Fruit fly (Drosophila melanogaster) whole organism, embryonic: ENCODE results near the gene Tailor.

Source experiments
- Adf1 ChIP-seq: fragments of 200-800 bp; sonication (Bioruptor generic); IDR thresholded peaks from 2 replicates; pipeline ENCODE4 v1.3.6; 2022; ENCODE audit warnings: missing biosample characterization, missing genetic modification characterization
- Asciz ChIP-seq: fragments of 200-800 bp; sonication (Bioruptor generic); optimal IDR thresholded peaks from 2 replicates; lab custom pipeline; 2017; ENCODE audit warnings: missing biosample characterization, mild to moderate bottlenecking, missing genetic modification characterization, missing genetic modification reagents
- Atf-2 ChIP-seq: fragments of 200-800 bp; sonication (Bioruptor generic); optimal IDR thresholded peaks from 2 replicates; lab custom pipeline; 2016; ENCODE audit warnings: missing biosample characterization, missing genetic modification characterization
- C15 ChIP-seq: fragments of 200-800 bp; sonication (Bioruptor generic); IDR thresholded peaks from 3 replicates; pipeline ENCODE4 v1.3.6; 2022; ENCODE audit warnings: missing biosample characterization, missing genetic modification characterization
- CG1024 ChIP-seq: fragments of 200-800 bp; sonication (Bioruptor generic); IDR thresholded peaks from 2 replicates; pipeline ENCODE4 v1.3.6; 2022; ENCODE audit warnings: missing biosample characterization, missing genetic modification characterization
- CG10366 ChIP-seq: fragments of 200-800 bp; sonication (Bioruptor generic); IDR thresholded peaks from 2 replicates; pipeline ENCODE4 v1.3.6; 2022; ENCODE audit warnings: missing biosample characterization, missing genetic modification characterization
- CG10654 ChIP-seq: fragments of 200-800 bp; sonication (Bioruptor generic); optimal IDR thresholded peaks from 2 replicates; lab custom pipeline; 2016; ENCODE audit warnings: missing biosample characterization, missing genetic modification characterization
- CG10979 ChIP-seq: fragments of 200-800 bp; sonication (Bioruptor generic); optimal IDR thresholded peaks from 2 replicates; lab custom pipeline; 2018; ENCODE audit warnings: missing biosample characterization, mild to moderate bottlenecking, missing genetic modification characterization, moderate library complexity
- CG11504 ChIP-seq: fragments of 200-800 bp; sonication (Bioruptor generic); optimal IDR thresholded peaks from 3 replicates; lab custom pipeline; 2019; ENCODE audit warnings: missing biosample characterization, mild to moderate bottlenecking, missing genetic modification characterization, moderate library complexity
- CG15601 ChIP-seq: fragments of 200-800 bp; sonication (Bioruptor generic); optimal IDR thresholded peaks from 3 replicates; lab custom pipeline; 2019; ENCODE audit warnings: missing biosample characterization, mild to moderate bottlenecking, missing genetic modification characterization, moderate library complexity
- CG16863 ChIP-seq: fragments of 200-800 bp; sonication (Bioruptor generic); optimal IDR thresholded peaks from 3 replicates; lab custom pipeline; 2016; ENCODE audit warnings: missing biosample characterization, missing genetic modification characterization
- CG17186 ChIP-seq: fragments of 200-800 bp; sonication (Bioruptor generic); optimal IDR thresholded peaks from 3 replicates; lab custom pipeline; 2017; ENCODE audit warnings: missing biosample characterization, missing genetic modification reagents, missing genetic modification characterization
- CG17385 ChIP-seq: fragments of 200-800 bp; sonication (Bioruptor generic); optimal IDR thresholded peaks from 3 replicates; lab custom pipeline; 2018; ENCODE audit warnings: missing biosample characterization, mild to moderate bottlenecking, missing genetic modification characterization
- CG17829 ChIP-seq: fragments of 200-800 bp; optimal IDR thresholded peaks from 2 replicates; lab custom pipeline; 2019; ENCODE audit warnings: missing biosample characterization, mild to moderate bottlenecking, missing genetic modification characterization, moderate library complexity
- CG1792 ChIP-seq: fragments of 200-800 bp; sonication (Bioruptor generic); optimal IDR thresholded peaks from 2 replicates; lab custom pipeline; 2016; ENCODE audit warnings: missing biosample characterization, missing genetic modification characterization
- CG1832 ChIP-seq: fragments of 200-800 bp; sonication (Bioruptor generic); optimal IDR thresholded peaks from 2 replicates; lab custom pipeline; 2017; ENCODE audit warnings: missing biosample characterization, mild to moderate bottlenecking, missing genetic modification characterization, inconsistent platforms
- CG30403 ChIP-seq: fragments of 200-800 bp; sonication (Bioruptor generic); optimal IDR thresholded peaks from 3 replicates; lab custom pipeline; 2016; ENCODE audit warnings: missing biosample characterization, missing genetic modification characterization
- CG31365 ChIP-seq: fragments of 200-800 bp; sonication (Bioruptor generic); optimal IDR thresholded peaks from 2 replicates; lab custom pipeline; 2018; ENCODE audit warnings: missing biosample characterization, mild to moderate bottlenecking, missing genetic modification characterization
- CG3281 ChIP-seq: fragments of 200-800 bp; sonication (Bioruptor generic); optimal IDR thresholded peaks from 3 replicates; lab custom pipeline; 2017; ENCODE audit warnings: missing biosample characterization, mild to moderate bottlenecking, missing genetic modification characterization
- CG3726 ChIP-seq: fragments of 200-800 bp; sonication (Bioruptor generic); IDR thresholded peaks from 3 replicates; pipeline ENCODE4, ENCODE4 v1.3.6; 2022; ENCODE audit warnings: missing biosample characterization, missing genetic modification characterization
- CG5180 ChIP-seq: fragments of 200-800 bp; sonication (Bioruptor generic); optimal IDR thresholded peaks from 3 replicates; lab custom pipeline; 2017; ENCODE audit warnings: missing biosample characterization, missing genetic modification characterization, mild to moderate bottlenecking, moderate library complexity, missing genetic modification reagents
- CG5245 ChIP-seq: fragments of 200-800 bp; sonication (Bioruptor generic); optimal IDR thresholded peaks from 3 replicates; lab custom pipeline; 2016; ENCODE audit warnings: missing biosample characterization, missing genetic modification characterization
- CG7271 ChIP-seq: fragments of 200-800 bp; sonication (Bioruptor generic); optimal IDR thresholded peaks from 2 replicates; lab custom pipeline; 2018; ENCODE audit warnings: missing biosample characterization, mild to moderate bottlenecking, missing genetic modification characterization, moderate library complexity
- CG7928 ChIP-seq: fragments of 200-800 bp; sonication (Bioruptor generic); optimal IDR thresholded peaks from 2 replicates; lab custom pipeline; 2017; ENCODE audit warnings: missing biosample characterization, mild to moderate bottlenecking, missing genetic modification characterization
- CG8281 ChIP-seq: fragments of 200-800 bp; sonication (Bioruptor generic); optimal IDR thresholded peaks from 2 replicates; lab custom pipeline; 2018; ENCODE audit warnings: missing biosample characterization, mild to moderate bottlenecking, missing genetic modification characterization, moderate library complexity
- CG8359 ChIP-seq: fragments of 200-800 bp; sonication (Bioruptor generic); optimal IDR thresholded peaks from 2 replicates; lab custom pipeline; 2017; ENCODE audit warnings: missing biosample characterization, mild to moderate bottlenecking, missing genetic modification characterization, borderline replicate concordance
- CG9727 ChIP-seq: fragments of 200-800 bp; sonication (Bioruptor generic); optimal IDR thresholded peaks from 3 replicates; lab custom pipeline; 2017; ENCODE audit warnings: missing biosample characterization, mild to moderate bottlenecking, missing genetic modification characterization
- CG9797 ChIP-seq: fragments of 200-800 bp; sonication (Bioruptor generic); optimal IDR thresholded peaks from 3 replicates; lab custom pipeline; 2018; ENCODE audit warnings: missing biosample characterization, mild to moderate bottlenecking, missing genetic modification characterization
- Doc2 ChIP-seq: fragments of 200-800 bp; sonication (Bioruptor generic); IDR thresholded peaks from 2 replicates; pipeline ENCODE4 v1.3.6; 2022; ENCODE audit warnings: missing biosample characterization, missing genetic modification characterization
- Ets97D ChIP-seq: fragments of 200-800 bp; sonication (Bioruptor generic); optimal IDR thresholded peaks from 3 replicates; lab custom pipeline; 2016; ENCODE audit warnings: missing biosample characterization, missing genetic modification characterization
- Gug ChIP-seq: fragments of 200-800 bp; sonication (Bioruptor generic); IDR thresholded peaks from 4 replicates; pipeline ENCODE4 v1.3.6; 2022; ENCODE audit warnings: missing biosample characterization, missing genetic modification characterization
- H15 ChIP-seq: fragments of 200-800 bp; sonication (Bioruptor generic); IDR thresholded peaks from 3 replicates; pipeline ENCODE4 v1.3.6; 2022; ENCODE audit warnings: missing biosample characterization, missing genetic modification characterization
- HmgZ ChIP-seq: fragments of 200-800 bp; sonication (Bioruptor generic); optimal IDR thresholded peaks from 2 replicates; lab custom pipeline; 2018; ENCODE audit warnings: missing biosample characterization, mild to moderate bottlenecking, missing genetic modification characterization
- Hmr ChIP-seq: fragments of 200-800 bp; sonication (Bioruptor generic); optimal IDR thresholded peaks from 3 replicates; lab custom pipeline; 2017; ENCODE audit warnings: mild to moderate bottlenecking, missing biosample characterization, missing genetic modification reagents, missing genetic modification characterization
- Med ChIP-seq: fragments of 200-800 bp; sonication (Bioruptor generic); peaks from one replicate; lab custom pipeline; 2016; ENCODE audit warnings: missing biosample characterization, missing genetic modification characterization, mild to moderate bottlenecking, inconsistent platforms, moderate library complexity
- bigmax ChIP-seq: fragments of 200-800 bp; sonication (Bioruptor generic); optimal IDR thresholded peaks from 2 replicates; lab custom pipeline; 2018; ENCODE audit warnings: missing biosample characterization, mild to moderate bottlenecking, missing genetic modification characterization
- caup ChIP-seq: fragments of 200-800 bp; sonication (Bioruptor generic); optimal IDR thresholded peaks from 3 replicates; lab custom pipeline; 2017; ENCODE audit warnings: missing biosample characterization, mild to moderate bottlenecking, missing genetic modification characterization, moderate library complexity; ENCODE audit not compliant: severe bottlenecking
- chn ChIP-seq: fragments of 200-800 bp; sonication (Bioruptor generic); optimal IDR thresholded peaks from 2 replicates; lab custom pipeline; 2016; ENCODE audit warnings: missing biosample characterization, missing genetic modification characterization
- dmrt11E ChIP-seq: fragments of 200-800 bp; sonication (Bioruptor generic); optimal IDR thresholded peaks from 3 replicates; lab custom pipeline; 2018; ENCODE audit warnings: missing biosample characterization, mild to moderate bottlenecking, missing genetic modification characterization, moderate library complexity
- ewg ChIP-seq: fragments of 200-800 bp; sonication (Bioruptor generic); optimal IDR thresholded peaks from 3 replicates; lab custom pipeline; 2017; ENCODE audit warnings: mild to moderate bottlenecking, missing biosample characterization, missing genetic modification reagents, missing genetic modification characterization
- gro ChIP-seq: fragments of 200-800 bp; sonication (Bioruptor generic); optimal IDR thresholded peaks from 2 replicates; lab custom pipeline; 2016; ENCODE audit warnings: missing biosample characterization, missing genetic modification characterization
- hbn ChIP-seq: fragments of 200-800 bp; sonication (Bioruptor generic); IDR thresholded peaks from 2 replicates; pipeline ENCODE4 v1.3.6; 2022; ENCODE audit warnings: missing biosample characterization, missing genetic modification characterization; ENCODE audit not compliant: partially characterized antibody
- kah ChIP-seq: fragments of 200-800 bp; sonication (Bioruptor generic); optimal IDR thresholded peaks from 2 replicates; lab custom pipeline; 2018; ENCODE audit warnings: missing biosample characterization, mild to moderate bottlenecking, missing genetic modification characterization
- ranshi ChIP-seq: fragments of 200-800 bp; sonication (Bioruptor generic); IDR thresholded peaks from 2 replicates; pipeline ENCODE4 v1.3.6; 2022; ENCODE audit warnings: missing biosample characterization, missing genetic modification characterization
- ro ChIP-seq: fragments of 200-800 bp; sonication (Bioruptor generic); IDR thresholded peaks from 2 replicates; pipeline ENCODE4 v1.3.6; 2022; ENCODE audit warnings: missing biosample characterization, missing genetic modification characterization
- run ChIP-seq: fragments of 200-800 bp; sonication (Bioruptor generic); optimal IDR thresholded peaks from 3 replicates; lab custom pipeline; 2018; ENCODE audit warnings: missing biosample characterization, mild to moderate bottlenecking, missing genetic modification characterization
- sim ChIP-seq: fragments of 200-800 bp; sonication (Bioruptor generic); IDR thresholded peaks from 2 replicates; pipeline ENCODE4 v1.3.6; 2022; ENCODE audit warnings: missing biosample characterization, missing genetic modification characterization
- twi ChIP-seq: fragments of 200-800 bp; optimal IDR thresholded peaks from 2 replicates; lab custom pipeline; 2019; ENCODE audit warnings: missing biosample characterization, mild to moderate bottlenecking, missing genetic modification characterization, moderate library complexity
- usp ChIP-seq: fragments of >200 bp; optimal IDR thresholded peaks from 2 replicates; lab custom pipeline; 2017; ENCODE audit warnings: missing biosample characterization, missing genetic modification characterization
- zf30C ChIP-seq: fragments of 200-800 bp; sonication (Bioruptor generic); optimal IDR thresholded peaks from 3 replicates; lab custom pipeline; 2018; ENCODE audit warnings: missing biosample characterization, mild to moderate bottlenecking, missing genetic modification characterization

Gene Tailor

dm6 chr3R:7127966-7128365, 42.1 kb upstream of the Tailor start, which contains the start of gene CG10068 (continued):
- TF ChIP-seq ro (GFP tag; lab: Robert Waterston, UW) (peak; percentile 67; the same call in 1 of the 2 replicates), CG3726 (GFP tag; lab: Robert Waterston, UW) (peak; percentile 89), sim (GFP tag; lab: Robert Waterston, UW) (peak; percentile 91), CG3281 (GFP tag; lab: Kevin White, UChicago) (peak; percentile 82), bigmax (GFP tag; lab: Kevin White, UChicago) (peak; percentile 18), run (tag; lab: Kevin White, UChicago) (peak; percentile 51), CG10654 (GFP tag; lab: Kevin White, UChicago) (peak; percentile 83), twi (peak; percentile 66), chn (GFP tag; lab: Kevin White, UChicago) (peak; percentile 89), Adf1 (peak; percentile 53; the same call in 1 of the 2 replicates), Doc2 (GFP tag; lab: Robert Waterston, UW) (no peak), CG1024 (GFP tag; lab: Robert Waterston, UW) (peak; percentile 90), zf30C (GFP tag; lab: Kevin White, UChicago) (peak; percentile 18), CG1792 (GFP tag; lab: Kevin White, UChicago) (peak; percentile 79), Asciz (GFP tag; lab: Kevin White, UChicago) (peak; percentile 84), Hmr (GFP tag; lab: Kevin White, UChicago) (peak; percentile 87), hbn (GFP tag; lab: Robert Waterston, UW) (no peak; the same call in 1 of the 2 replicates), CG10979 (tag; lab: Kevin White, UChicago) (peak; percentile 89), usp (GFP tag; lab: Kevin White, UChicago) (no peak), CG9727 (GFP tag; lab: Kevin White, UChicago) (peak; percentile 92), CG8281 (tag; lab: Kevin White, UChicago) (peak; percentile 63), H15 (GFP tag; lab: Robert Waterston, UW) (peak; percentile 90), HmgZ (peak; percentile 92), dmrt11E (tag; lab: Kevin White, UChicago) (peak; percentile 90), C15 (GFP tag; lab: Robert Waterston, UW) (peak; percentile 73; the same call in 2 of the 3 replicates), CG10366 (peak; percentile 88), CG1832 (no peak), CG5245 (GFP tag; lab: Kevin White, UChicago) (peak; percentile 85), ranshi (GFP tag; lab: Robert Waterston, UW) (peak; percentile 91), CG7928 (GFP tag; lab: Kevin White, UChicago) (peak; percentile 38), CG8359 (GFP tag; lab: Kevin White, UChicago) (peak; percentile 53), Med (peak; percentile 99), Ets97D (GFP tag; lab: Kevin White, UChicago) (peak; percentile 87), gro (GFP tag; lab: Kevin White, UChicago) (peak; percentile 90), CG17186 (GFP tag; lab: Kevin White, UChicago) (peak; percentile 72), caup (GFP tag; lab: Kevin White, UChicago) (peak; percentile 88), CG17829 (tag; lab: Kevin White, UChicago) (peak; percentile 94), ewg (GFP tag; lab: Kevin White, UChicago) (peak; percentile 78), CG5180 (GFP tag; lab: Kevin White, UChicago) (peak; percentile 63), CG15601 (tag; lab: Kevin White, UChicago) (peak; percentile 88), CG7271 (tag; lab: Kevin White, UChicago) (peak; percentile 92), kah (GFP tag; lab: Kevin White, UChicago) (peak; percentile 74), Gug (peak; percentile 73; the same call in 2 of the 4 replicates), CG11504 (tag; lab: Kevin White, UChicago) (peak; percentile 90), CG16863 (GFP tag; lab: Kevin White, UChicago) (peak; percentile 89), CG9797 (GFP tag; lab: Kevin White, UChicago) (peak; percentile 69), CG31365 (tag; lab: Kevin White, UChicago) (peak; percentile 64), CG17385 (GFP tag; lab: Kevin White, UChicago) (peak; percentile 84), CG30403 (GFP tag; lab: Kevin White, UChicago) (peak; percentile 87), Atf-2 (peak; percentile 77)
